Fruit fly (Drosophila melanogaster) whole organism, prepupa: ENCODE data around the gene Pax.

Source experiments
- CG10631 ChIP-seq: fragments of 200-800 bp; sonication (Bioruptor generic); optimal IDR thresholded peaks from 2 replicates; lab custom pipeline; 2016; ENCODE audit warnings: missing biosample characterization, missing genetic modification characterization
- CG11294 ChIP-seq: fragments of 200-800 bp; sonication (Bioruptor generic); IDR thresholded peaks from 2 replicates; pipeline ENCODE4 v1.3.6; 2022; ENCODE audit warnings: missing biosample characterization, missing genetic modification characterization
- CG11902 ChIP-seq: fragments of 200-800 bp; sonication (Bioruptor generic); optimal IDR thresholded peaks from 3 replicates; lab custom pipeline; 2016; ENCODE audit warnings: missing biosample characterization, missing genetic modification characterization
- CG15336 ChIP-seq: fragments of 200-800 bp; sonication (Bioruptor generic); IDR thresholded peaks from 2 replicates; pipeline ENCODE4 v1.3.6; 2022; ENCODE audit warnings: missing biosample characterization, missing genetic modification characterization
- CG1621 ChIP-seq: fragments of 200-800 bp; sonication (Bioruptor generic); optimal IDR thresholded peaks from 3 replicates; lab custom pipeline; 2018; ENCODE audit warnings: missing biosample characterization, mild to moderate bottlenecking, missing genetic modification characterization
- CG16779 ChIP-seq: fragments of 200-800 bp; sonication (Bioruptor generic); optimal IDR thresholded peaks from 3 replicates; lab custom pipeline; 2017; ENCODE audit warnings: missing biosample characterization, mild to moderate bottlenecking, missing genetic modification characterization
- CG3032 ChIP-seq: fragments of 200-800 bp; optimal IDR thresholded peaks from 2 replicates; lab custom pipeline; 2019; ENCODE audit warnings: missing biosample characterization, mild to moderate bottlenecking, missing genetic modification characterization, moderate library complexity
- CG31627 ChIP-seq: fragments of 200-800 bp; sonication (Bioruptor generic); optimal IDR thresholded peaks from 3 replicates; lab custom pipeline; 2016; ENCODE audit warnings: missing biosample characterization, missing genetic modification characterization
- CG34406 ChIP-seq: fragments of 200-800 bp; sonication (Bioruptor generic); optimal IDR thresholded peaks from 3 replicates; lab custom pipeline; 2016; ENCODE audit warnings: missing biosample characterization, missing genetic modification characterization
- CG3919 ChIP-seq: fragments of 200-800 bp; sonication (Bioruptor generic); optimal IDR thresholded peaks from 3 replicates; lab custom pipeline; 2016; ENCODE audit warnings: missing biosample characterization, missing genetic modification characterization
- CG4318 ChIP-seq: fragments of 200-800 bp; sonication (Bioruptor generic); optimal IDR thresholded peaks from 3 replicates; lab custom pipeline; 2017; ENCODE audit warnings: missing biosample characterization, mild to moderate bottlenecking, missing genetic modification characterization
- CG6276 ChIP-seq: fragments of 200-800 bp; sonication (Bioruptor generic); optimal IDR thresholded peaks from 2 replicates; lab custom pipeline; 2017; ENCODE audit warnings: missing biosample characterization, mild to moderate bottlenecking, missing genetic modification characterization
- CG6792 ChIP-seq: fragments of 200-800 bp; sonication (Bioruptor generic); optimal IDR thresholded peaks from 3 replicates; lab custom pipeline; 2016; ENCODE audit warnings: missing biosample characterization, missing genetic modification characterization
- CG6808 ChIP-seq: fragments of 200-800 bp; sonication (Bioruptor generic); optimal IDR thresholded peaks from 3 replicates; lab custom pipeline; 2017; ENCODE audit warnings: missing biosample characterization, missing genetic modification characterization, mild to moderate bottlenecking, moderate library complexity, missing genetic modification reagents
- CG6854 ChIP-seq: fragments of 200-800 bp; sonication (Bioruptor generic); optimal IDR thresholded peaks from 2 replicates; lab custom pipeline; 2017; ENCODE audit warnings: missing biosample characterization, mild to moderate bottlenecking, missing genetic modification characterization
- CG7368 ChIP-seq: fragments of 200-800 bp; sonication (Bioruptor generic); optimal IDR thresholded peaks from 3 replicates; lab custom pipeline; 2016; ENCODE audit warnings: missing biosample characterization, missing genetic modification characterization
- CG8119 ChIP-seq: fragments of 200-800 bp; sonication (Bioruptor generic); IDR thresholded peaks from 3 replicates; pipeline ENCODE4 v1.3.6; 2022; ENCODE audit warnings: missing biosample characterization, missing genetic modification characterization
- CG8319 ChIP-seq: fragments of 200-800 bp; sonication (Bioruptor generic); optimal IDR thresholded peaks from 3 replicates; lab custom pipeline; 2016; ENCODE audit warnings: missing biosample characterization, missing genetic modification characterization
- CG8632 ChIP-seq: fragments of 200-800 bp; sonication (Bioruptor generic); optimal IDR thresholded peaks from 3 replicates; lab custom pipeline; 2016; ENCODE audit warnings: missing biosample characterization, missing genetic modification characterization
- CG9139 ChIP-seq: fragments of 200-800 bp; sonication (Bioruptor generic); optimal IDR thresholded peaks from 3 replicates; lab custom pipeline; 2017; ENCODE audit warnings: missing biosample characterization, mild to moderate bottlenecking, missing genetic modification characterization
- Eip75B ChIP-seq: fragments of 200-800 bp; sonication (Bioruptor generic); optimal IDR thresholded peaks from 3 replicates; lab custom pipeline; 2016; ENCODE audit warnings: missing biosample characterization, missing genetic modification characterization
- Eip78C ChIP-seq: fragments of 200-800 bp; sonication (Bioruptor generic); peaks from one replicate; lab custom pipeline; 2016; ENCODE audit warnings: missing biosample characterization, missing genetic modification characterization
- Eip93F ChIP-seq: fragments of 200-800 bp; sonication (Bioruptor generic); optimal IDR thresholded peaks from 2 replicates; lab custom pipeline; 2016; ENCODE audit warnings: missing biosample characterization, mild to moderate bottlenecking, missing genetic modification characterization
- Ets96B ChIP-seq: fragments of 200-800 bp; optimal IDR thresholded peaks from 2 replicates; lab custom pipeline; 2019; ENCODE audit warnings: missing biosample characterization, mild to moderate bottlenecking, missing genetic modification characterization, moderate library complexity
- Gug ChIP-seq: fragments of 200-800 bp; sonication (Bioruptor generic); IDR thresholded peaks from 2 replicates; pipeline ENCODE4 v1.3.6; 2022; ENCODE audit warnings: missing biosample characterization, missing genetic modification characterization
- Hr38 ChIP-seq: sonication (Bioruptor generic); optimal IDR thresholded peaks from 2 replicates; lab custom pipeline; 2016; ENCODE audit warnings: missing biosample characterization, missing genetic modification characterization
- Hr39 ChIP-seq: fragments of 200-800 bp; sonication (Bioruptor generic); optimal IDR thresholded peaks from 2 replicates; lab custom pipeline; 2016; ENCODE audit warnings: missing biosample characterization, missing genetic modification characterization
- Hr4 ChIP-seq: fragments of 200-800 bp; sonication (Bioruptor generic); optimal IDR thresholded peaks from 3 replicates; lab custom pipeline; 2016; ENCODE audit warnings: missing biosample characterization, missing genetic modification characterization
- Smox ChIP-seq: fragments of 200-800 bp; sonication (Bioruptor generic); optimal IDR thresholded peaks from 3 replicates; lab custom pipeline; 2016; ENCODE audit warnings: missing biosample characterization, missing genetic modification characterization
- Sox102F ChIP-seq: fragments of 200-800 bp; sonication (Bioruptor generic); optimal IDR thresholded peaks from 2 replicates; lab custom pipeline; 2016; ENCODE audit warnings: missing biosample characterization, mild to moderate bottlenecking, missing genetic modification characterization
- Sox14 ChIP-seq: fragments of 200-800 bp; sonication (Bioruptor generic); optimal IDR thresholded peaks from 3 replicates; lab custom pipeline; 2016; ENCODE audit warnings: missing biosample characterization, missing genetic modification characterization
- Sox15 ChIP-seq: fragments of 200-800 bp; sonication (Bioruptor generic); optimal IDR thresholded peaks from 3 replicates; lab custom pipeline; 2016; ENCODE audit warnings: missing biosample characterization, missing genetic modification characterization
- achi ChIP-seq: fragments of 200-800 bp; sonication (Bioruptor generic); optimal IDR thresholded peaks from 3 replicates; lab custom pipeline; 2016; ENCODE audit warnings: missing biosample characterization, missing genetic modification characterization
- acj6 ChIP-seq: fragments of 200-800 bp; sonication (Bioruptor generic); optimal IDR thresholded peaks from 3 replicates; lab custom pipeline; 2016; ENCODE audit warnings: missing biosample characterization, missing genetic modification characterization
- cyc ChIP-seq: fragments of 200-800 bp; sonication (Bioruptor generic); optimal IDR thresholded peaks from 3 replicates; lab custom pipeline; 2016; ENCODE audit warnings: missing biosample characterization, missing genetic modification characterization
- dac ChIP-seq: fragments of 200-800 bp; sonication (Bioruptor generic); optimal IDR thresholded peaks from 2 replicates; lab custom pipeline; 2017; ENCODE audit warnings: missing biosample characterization, mild to moderate bottlenecking, missing genetic modification characterization
- dsx ChIP-seq: fragments of 200-800 bp; optimal IDR thresholded peaks from 3 replicates; lab custom pipeline; 2019; ENCODE audit warnings: missing biosample characterization, mild to moderate bottlenecking, missing genetic modification characterization, moderate library complexity; ENCODE audit not compliant: poor library complexity, severe bottlenecking
- eg ChIP-seq: fragments of 200-800 bp; sonication (Bioruptor generic); IDR thresholded peaks from 3 replicates; pipeline ENCODE4 v1.3.6; 2022; ENCODE audit warnings: missing biosample characterization, missing genetic modification characterization
- esn ChIP-seq: fragments of 200-800 bp; sonication (Bioruptor generic); optimal IDR thresholded peaks from 2 replicates; lab custom pipeline; 2016; ENCODE audit warnings: missing biosample characterization, mild to moderate bottlenecking, missing genetic modification characterization, moderate library complexity
- fd85E ChIP-seq: fragments of 200-800 bp; sonication (Bioruptor generic); optimal IDR thresholded peaks from 3 replicates; lab custom pipeline; 2016; ENCODE audit warnings: missing biosample characterization, missing genetic modification characterization
- fkh ChIP-seq: fragments of 200-800 bp; sonication (Bioruptor generic); optimal IDR thresholded peaks from 3 replicates; lab custom pipeline; 2017; ENCODE audit warnings: missing biosample characterization, mild to moderate bottlenecking, missing genetic modification characterization, moderate library complexity
- lz ChIP-seq: fragments of 200-800 bp; sonication (Bioruptor generic); optimal IDR thresholded peaks from 3 replicates; lab custom pipeline; 2016; ENCODE audit warnings: missing biosample characterization, missing genetic modification characterization
- pdm3 ChIP-seq: fragments of 200-800 bp; sonication (Bioruptor generic); optimal IDR thresholded peaks from 3 replicates; lab custom pipeline; 2016; ENCODE audit warnings: missing biosample characterization, missing genetic modification characterization
- spab ChIP-seq: fragments of 200-800 bp; sonication (Bioruptor generic); optimal IDR thresholded peaks from 2 replicates; lab custom pipeline; 2017; ENCODE audit warnings: missing biosample characterization, mild to moderate bottlenecking, missing genetic modification characterization, missing genetic modification reagents
- ss ChIP-seq, 2 experiments: fragments of 200-800 bp; sonication (Bioruptor generic); optimal IDR thresholded peaks; 2 replicates in 1 of 2; 3 replicates in 1 of 2; lab custom pipeline; 2017 to 2018; ENCODE audit warnings: mild to moderate bottlenecking in 2 of 2, missing biosample characterization in 2 of 2, missing genetic modification characterization in 2 of 2, moderate library complexity in 1 of 2
- svp ChIP-seq: fragments of 200-800 bp; sonication (Bioruptor generic); peaks from one replicate; lab custom pipeline; 2016; ENCODE audit warnings: missing biosample characterization, missing genetic modification characterization
- topi ChIP-seq: fragments of 200-800 bp; sonication (Bioruptor generic); optimal IDR thresholded peaks from 3 replicates; lab custom pipeline; 2016; ENCODE audit warnings: missing biosample characterization, missing genetic modification characterization
- vri ChIP-seq: fragments of 200-800 bp; sonication (Bioruptor generic); optimal IDR thresholded peaks from 3 replicates; lab custom pipeline; 2016; ENCODE audit warnings: missing biosample characterization, mild to moderate bottlenecking, missing genetic modification characterization

Pax gene

dm6 chr2L:19444734-19445140 lies 18.3 kb upstream of the Pax start, which contains the start of gene Hs2st (continued):
- TF ChIP-seq eg (GFP tag; lab: Robert Waterston, UW) (peak; percentile 86), Smox (GFP tag; lab: Kevin White, UChicago) (peak; percentile 92), CG31627 (GFP tag; lab: Kevin White, UChicago) (peak; percentile 98), Gug (GFP tag; lab: Robert Waterston, UW) (peak; percentile 89), lz (GFP tag; lab: Kevin White, UChicago) (peak; percentile 96), achi (GFP tag; lab: Kevin White, UChicago) (peak; percentile 92), Sox14 (GFP tag; lab: Kevin White, UChicago) (peak; percentile 93), CG8119 (GFP tag; lab: Robert Waterston, UW) (peak; percentile 77; the same call in 2 of the 3 replicates), CG34406 (GFP tag; lab: Kevin White, UChicago) (peak; percentile 86), CG9139 (GFP tag; lab: Kevin White, UChicago) (no peak), spab (GFP tag; lab: Kevin White, UChicago) (peak; percentile 72), CG15336 (GFP tag; lab: Robert Waterston, UW) (peak; percentile 79), CG16779 (tag; lab: Kevin White, UChicago) (peak; percentile 64), Eip78C (GFP tag; lab: Kevin White, UChicago) (peak; percentile 97), Eip75B (GFP tag; lab: Kevin White, UChicago) (peak; percentile 93), Ets96B (peak; percentile 84)

dm6 chr2L:19442627-19443026 lies 16.2 kb upstream of the Pax start, which contains the start of gene CG10237:
Gene CG10237 (minus strand): TSS chr2L:19442727.
- TF ChIP-seq Eip78C (GFP tag; lab: Kevin White, UChicago) (no peak), Ets96B (no peak), Sox15 (GFP tag; lab: Kevin White, UChicago) (no peak), CG3919 (GFP tag; lab: Kevin White, UChicago) (no peak), CG4318 (no peak), CG6854 (GFP tag; lab: Kevin White, UChicago) (no peak), CG7368 (GFP tag; lab: Kevin White, UChicago) (no peak), esn (no peak), CG8632 (GFP tag; lab: Kevin White, UChicago) (no peak), CG31627 (GFP tag; lab: Kevin White, UChicago) (no peak), CG8119 (GFP tag; lab: Robert Waterston, UW) (no peak), Hr39 (GFP tag; lab: Kevin White, UChicago) (no peak)

dm6 chr2L:19441791-19442190 lies 15.4 kb upstream of the Pax start, which contains the start of gene RanGAP:
Gene RanGAP (plus strand): TSS chr2L:19441959.
- no peak for TF ChIP-seq vri
- no peak for TF ChIP-seq Hr39 (GFP tag; lab: Kevin White, UChicago)
- TF ChIP-seq CG11902, result no peak
- no peak for TF ChIP-seq fd85E (GFP tag; lab: Kevin White, UChicago)
- TF ChIP-seq fkh (GFP tag; lab: Kevin White, UChicago), result no peak
- TF ChIP-seq lz (GFP tag; lab: Kevin White, UChicago), result no peak
- no peak for TF ChIP-seq Eip93F (GFP tag; lab: Kevin White, UChicago)
- TF ChIP-seq acj6 (GFP tag; lab: Kevin White, UChicago), result no peak
- no peak for TF ChIP-seq CG6792 (GFP tag; lab: Kevin White, UChicago)
- TF ChIP-seq CG10631, result no peak
- no peak for TF ChIP-seq CG31627 (GFP tag; lab: Kevin White, UChicago)
- no peak for TF ChIP-seq ss (GFP tag; optimal IDR thresholded peaks at IDR 0.05; lab: Kevin White, UChicago)
- no peak for TF ChIP-seq CG8319 (GFP tag; lab: Kevin White, UChicago)
- no peak for TF ChIP-seq Sox102F (GFP tag; lab: Kevin White, UChicago)
- no peak for TF ChIP-seq CG8119 (GFP tag; lab: Robert Waterston, UW)
- TF ChIP-seq Sox15 (GFP tag; lab: Kevin White, UChicago), result no peak
- peak; percentile 60 for TF ChIP-seq CG6276 (GFP tag; lab: Kevin White, UChicago)
- no peak for TF ChIP-seq Hr4
- TF ChIP-seq CG6808 (GFP tag; lab: Kevin White, UChicago), result peak; percentile 40
- TF ChIP-seq dsx (GFP tag; lab: Kevin White, UChicago), result no peak
- no peak for TF ChIP-seq CG3032 (tag; lab: Kevin White, UChicago)
- no peak for TF ChIP-seq pdm3 (GFP tag; lab: Kevin White, UChicago)
- TF ChIP-seq CG11294, result peak; percentile 27; the same call in 1 of the 2 replicates
- peak; percentile 71 for TF ChIP-seq svp (GFP tag; lab: Kevin White, UChicago)
- no peak for TF ChIP-seq CG1621
- TF ChIP-seq dac, result no peak
- TF ChIP-seq Hr38, result no peak
- no peak for TF ChIP-seq Eip75B (GFP tag; lab: Kevin White, UChicago)
- TF ChIP-seq Ets96B, result no peak
- no peak for TF ChIP-seq topi (GFP tag; lab: Kevin White, UChicago)
- TF ChIP-seq cyc, result no peak
- peak; percentile 27 for TF ChIP-seq CG4318
